Fruit fly (Drosophila melanogaster) whole organism, prepupa: Measurements from ENCODE around the gene CG34135.

ENCODE experiments used
- CG10631 ChIP-seq: fragments of 200-800 bp; sonication (Bioruptor generic); optimal IDR thresholded peaks from 2 replicates; lab custom pipeline; 2016; ENCODE audit warnings: missing biosample characterization, missing genetic modification characterization
- CG10669 ChIP-seq: fragments of 200-800 bp; sonication (Bioruptor generic); optimal IDR thresholded peaks from 3 replicates; lab custom pipeline; 2018; ENCODE audit warnings: missing biosample characterization, mild to moderate bottlenecking, missing genetic modification characterization, moderate library complexity
- CG11294 ChIP-seq: fragments of 200-800 bp; sonication (Bioruptor generic); IDR thresholded peaks from 2 replicates; pipeline ENCODE4 v1.3.6; 2022; ENCODE audit warnings: missing biosample characterization, missing genetic modification characterization
- CG11902 ChIP-seq: fragments of 200-800 bp; sonication (Bioruptor generic); optimal IDR thresholded peaks from 3 replicates; lab custom pipeline; 2016; ENCODE audit warnings: missing biosample characterization, missing genetic modification characterization
- CG15336 ChIP-seq: fragments of 200-800 bp; sonication (Bioruptor generic); IDR thresholded peaks from 2 replicates; pipeline ENCODE4 v1.3.6; 2022; ENCODE audit warnings: missing biosample characterization, missing genetic modification characterization
- CG16779 ChIP-seq: fragments of 200-800 bp; sonication (Bioruptor generic); optimal IDR thresholded peaks from 3 replicates; lab custom pipeline; 2017; ENCODE audit warnings: missing biosample characterization, mild to moderate bottlenecking, missing genetic modification characterization
- CG3032 ChIP-seq: fragments of 200-800 bp; optimal IDR thresholded peaks from 2 replicates; lab custom pipeline; 2019; ENCODE audit warnings: missing biosample characterization, mild to moderate bottlenecking, missing genetic modification characterization, moderate library complexity
- CG31627 ChIP-seq: fragments of 200-800 bp; sonication (Bioruptor generic); optimal IDR thresholded peaks from 3 replicates; lab custom pipeline; 2016; ENCODE audit warnings: missing biosample characterization, missing genetic modification characterization
- CG32006 ChIP-seq: fragments of 200-800 bp; sonication (Bioruptor generic); optimal IDR thresholded peaks from 3 replicates; lab custom pipeline; 2017; ENCODE audit warnings: missing biosample characterization, mild to moderate bottlenecking, missing genetic modification characterization
- CG34406 ChIP-seq: fragments of 200-800 bp; sonication (Bioruptor generic); optimal IDR thresholded peaks from 3 replicates; lab custom pipeline; 2016; ENCODE audit warnings: missing biosample characterization, missing genetic modification characterization
- CG3919 ChIP-seq: fragments of 200-800 bp; sonication (Bioruptor generic); optimal IDR thresholded peaks from 3 replicates; lab custom pipeline; 2016; ENCODE audit warnings: missing biosample characterization, missing genetic modification characterization
- CG4318 ChIP-seq: fragments of 200-800 bp; sonication (Bioruptor generic); optimal IDR thresholded peaks from 3 replicates; lab custom pipeline; 2017; ENCODE audit warnings: missing biosample characterization, mild to moderate bottlenecking, missing genetic modification characterization
- CG6163 ChIP-seq: fragments of 200-800 bp; sonication (Bioruptor generic); IDR thresholded peaks from 3 replicates; pipeline ENCODE4 v1.3.6; 2022; ENCODE audit warnings: missing biosample characterization, missing genetic modification characterization
- CG6276 ChIP-seq: fragments of 200-800 bp; sonication (Bioruptor generic); optimal IDR thresholded peaks from 2 replicates; lab custom pipeline; 2017; ENCODE audit warnings: missing biosample characterization, mild to moderate bottlenecking, missing genetic modification characterization
- CG6792 ChIP-seq: fragments of 200-800 bp; sonication (Bioruptor generic); optimal IDR thresholded peaks from 3 replicates; lab custom pipeline; 2016; ENCODE audit warnings: missing biosample characterization, missing genetic modification characterization
- CG6808 ChIP-seq: fragments of 200-800 bp; sonication (Bioruptor generic); optimal IDR thresholded peaks from 3 replicates; lab custom pipeline; 2017; ENCODE audit warnings: missing biosample characterization, missing genetic modification characterization, mild to moderate bottlenecking, moderate library complexity, missing genetic modification reagents
- CG7368 ChIP-seq: fragments of 200-800 bp; sonication (Bioruptor generic); optimal IDR thresholded peaks from 3 replicates; lab custom pipeline; 2016; ENCODE audit warnings: missing biosample characterization, missing genetic modification characterization
- CG8632 ChIP-seq: fragments of 200-800 bp; sonication (Bioruptor generic); optimal IDR thresholded peaks from 3 replicates; lab custom pipeline; 2016; ENCODE audit warnings: missing biosample characterization, missing genetic modification characterization
- CG9139 ChIP-seq: fragments of 200-800 bp; sonication (Bioruptor generic); optimal IDR thresholded peaks from 3 replicates; lab custom pipeline; 2017; ENCODE audit warnings: missing biosample characterization, mild to moderate bottlenecking, missing genetic modification characterization
- Eip75B ChIP-seq: fragments of 200-800 bp; sonication (Bioruptor generic); optimal IDR thresholded peaks from 3 replicates; lab custom pipeline; 2016; ENCODE audit warnings: missing biosample characterization, missing genetic modification characterization
- Eip78C ChIP-seq: fragments of 200-800 bp; sonication (Bioruptor generic); peaks from one replicate; lab custom pipeline; 2016; ENCODE audit warnings: missing biosample characterization, missing genetic modification characterization
- Ets21C ChIP-seq: fragments of 200-800 bp; sonication (Bioruptor generic); optimal IDR thresholded peaks from 3 replicates; lab custom pipeline; 2016; ENCODE audit warnings: missing biosample characterization, missing genetic modification characterization
- Ets96B ChIP-seq: fragments of 200-800 bp; optimal IDR thresholded peaks from 2 replicates; lab custom pipeline; 2019; ENCODE audit warnings: missing biosample characterization, mild to moderate bottlenecking, missing genetic modification characterization, moderate library complexity
- Gug ChIP-seq: fragments of 200-800 bp; sonication (Bioruptor generic); IDR thresholded peaks from 2 replicates; pipeline ENCODE4 v1.3.6; 2022; ENCODE audit warnings: missing biosample characterization, missing genetic modification characterization
- Hr38 ChIP-seq: sonication (Bioruptor generic); optimal IDR thresholded peaks from 2 replicates; lab custom pipeline; 2016; ENCODE audit warnings: missing biosample characterization, missing genetic modification characterization
- Hr39 ChIP-seq: fragments of 200-800 bp; sonication (Bioruptor generic); optimal IDR thresholded peaks from 2 replicates; lab custom pipeline; 2016; ENCODE audit warnings: missing biosample characterization, missing genetic modification characterization
- Hr4 ChIP-seq: fragments of 200-800 bp; sonication (Bioruptor generic); optimal IDR thresholded peaks from 3 replicates; lab custom pipeline; 2016; ENCODE audit warnings: missing biosample characterization, missing genetic modification characterization
- Lpt ChIP-seq: fragments of 200-800 bp; sonication (Bioruptor generic); optimal IDR thresholded peaks from 3 replicates; lab custom pipeline; 2016; ENCODE audit warnings: missing biosample characterization, missing genetic modification characterization
- Met ChIP-seq: fragments of 200-800 bp; sonication (Bioruptor generic); optimal IDR thresholded peaks from 3 replicates; lab custom pipeline; 2016; ENCODE audit warnings: missing biosample characterization, missing genetic modification characterization
- OdsH ChIP-seq: fragments of 200-800 bp; sonication (Bioruptor generic); optimal IDR thresholded peaks from 3 replicates; lab custom pipeline; 2016; ENCODE audit warnings: missing biosample characterization, missing genetic modification characterization
- Sox102F ChIP-seq: fragments of 200-800 bp; sonication (Bioruptor generic); optimal IDR thresholded peaks from 2 replicates; lab custom pipeline; 2016; ENCODE audit warnings: missing biosample characterization, mild to moderate bottlenecking, missing genetic modification characterization
- Sox14 ChIP-seq: fragments of 200-800 bp; sonication (Bioruptor generic); optimal IDR thresholded peaks from 3 replicates; lab custom pipeline; 2016; ENCODE audit warnings: missing biosample characterization, missing genetic modification characterization
- Sox15 ChIP-seq: fragments of 200-800 bp; sonication (Bioruptor generic); optimal IDR thresholded peaks from 3 replicates; lab custom pipeline; 2016; ENCODE audit warnings: missing biosample characterization, missing genetic modification characterization
- achi ChIP-seq: fragments of 200-800 bp; sonication (Bioruptor generic); optimal IDR thresholded peaks from 3 replicates; lab custom pipeline; 2016; ENCODE audit warnings: missing biosample characterization, missing genetic modification characterization
- acj6 ChIP-seq: fragments of 200-800 bp; sonication (Bioruptor generic); optimal IDR thresholded peaks from 3 replicates; lab custom pipeline; 2016; ENCODE audit warnings: missing biosample characterization, missing genetic modification characterization
- cyc ChIP-seq: fragments of 200-800 bp; sonication (Bioruptor generic); optimal IDR thresholded peaks from 3 replicates; lab custom pipeline; 2016; ENCODE audit warnings: missing biosample characterization, missing genetic modification characterization
- dac ChIP-seq: fragments of 200-800 bp; sonication (Bioruptor generic); optimal IDR thresholded peaks from 2 replicates; lab custom pipeline; 2017; ENCODE audit warnings: missing biosample characterization, mild to moderate bottlenecking, missing genetic modification characterization
- dsx ChIP-seq: fragments of 200-800 bp; optimal IDR thresholded peaks from 3 replicates; lab custom pipeline; 2019; ENCODE audit warnings: missing biosample characterization, mild to moderate bottlenecking, missing genetic modification characterization, moderate library complexity; ENCODE audit not compliant: poor library complexity, severe bottlenecking
- eg ChIP-seq: fragments of 200-800 bp; sonication (Bioruptor generic); IDR thresholded peaks from 3 replicates; pipeline ENCODE4 v1.3.6; 2022; ENCODE audit warnings: missing biosample characterization, missing genetic modification characterization
- esn ChIP-seq: fragments of 200-800 bp; sonication (Bioruptor generic); optimal IDR thresholded peaks from 2 replicates; lab custom pipeline; 2016; ENCODE audit warnings: missing biosample characterization, mild to moderate bottlenecking, missing genetic modification characterization, moderate library complexity
- fd59A ChIP-seq: fragments of 200-800 bp; sonication (Bioruptor generic); optimal IDR thresholded peaks from 2 replicates; lab custom pipeline; 2017; ENCODE audit warnings: missing biosample characterization, mild to moderate bottlenecking, missing genetic modification characterization, missing genetic modification reagents
- fd85E ChIP-seq: fragments of 200-800 bp; sonication (Bioruptor generic); optimal IDR thresholded peaks from 3 replicates; lab custom pipeline; 2016; ENCODE audit warnings: missing biosample characterization, missing genetic modification characterization
- salr ChIP-seq, 2 experiments: fragments of 200-800 bp; sonication (Bioruptor generic); optimal IDR thresholded peaks; 3 replicates each; lab custom pipeline; 2016 to 2018; ENCODE audit warnings: missing biosample characterization in 2 of 2, missing genetic modification characterization in 2 of 2, mild to moderate bottlenecking in 1 of 2
- spab ChIP-seq: fragments of 200-800 bp; sonication (Bioruptor generic); optimal IDR thresholded peaks from 2 replicates; lab custom pipeline; 2017; ENCODE audit warnings: missing biosample characterization, mild to moderate bottlenecking, missing genetic modification characterization, missing genetic modification reagents
- ss ChIP-seq, 2 experiments: fragments of 200-800 bp; sonication (Bioruptor generic); optimal IDR thresholded peaks; 2 replicates in 1 of 2; 3 replicates in 1 of 2; lab custom pipeline; 2017 to 2018; ENCODE audit warnings: mild to moderate bottlenecking in 2 of 2, missing biosample characterization in 2 of 2, missing genetic modification characterization in 2 of 2, moderate library complexity in 1 of 2
- svp ChIP-seq: fragments of 200-800 bp; sonication (Bioruptor generic); peaks from one replicate; lab custom pipeline; 2016; ENCODE audit warnings: missing biosample characterization, missing genetic modification characterization
- topi ChIP-seq: fragments of 200-800 bp; sonication (Bioruptor generic); optimal IDR thresholded peaks from 3 replicates; lab custom pipeline; 2016; ENCODE audit warnings: missing biosample characterization, missing genetic modification characterization
- vri ChIP-seq: fragments of 200-800 bp; sonication (Bioruptor generic); optimal IDR thresholded peaks from 3 replicates; lab custom pipeline; 2016; ENCODE audit warnings: missing biosample characterization, mild to moderate bottlenecking, missing genetic modification characterization

CG34135 gene

dm6 chr3R:8746354-8746753, 21.6 kb downstream of the CG34135 start (continued):
- TF ChIP-seq spab (peak; percentile 69), CG16779 (tag; lab: Kevin White, UChicago) (peak; percentile 24), CG4318 (GFP tag; lab: Kevin White, UChicago) (peak; percentile 58), fd85E (GFP tag; lab: Kevin White, UChicago) (peak; percentile 51), achi (peak; percentile 84), CG15336 (GFP tag; lab: Robert Waterston, UW) (peak; percentile 88), Gug (GFP tag; lab: Robert Waterston, UW) (peak; percentile 62), fd59A (GFP tag; lab: Kevin White, UChicago) (peak; percentile 53), ss (GFP tag; optimal IDR thresholded peaks at IDR 0.05; lab: Kevin White, UChicago) (peak; percentile 40 to 82), dac (GFP tag; lab: Kevin White, UChicago) (peak; percentile 61), salr (GFP tag; optimal IDR thresholded peaks at IDR 0.05; lab: Kevin White, UChicago) (peak; percentile 36 to 73), Sox15 (GFP tag; lab: Kevin White, UChicago) (peak; percentile 68), CG7368 (GFP tag; lab: Kevin White, UChicago) (peak; percentile 69), Eip75B (GFP tag; lab: Kevin White, UChicago) (peak; percentile 82)

- TF ChIP-seq CG6163 (GFP tag; lab: Robert Waterston, UW) (peak; percentile 70), CG3032 (tag; lab: Kevin White, UChicago) (no peak), achi (peak; percentile 40), ss (GFP tag; optimal IDR thresholded peaks at IDR 0.05; lab: Kevin White, UChicago) (no peak), spab (peak; percentile 2), Hr38 (GFP tag; lab: Kevin White, UChicago) (no peak), fd85E (GFP tag; lab: Kevin White, UChicago) (no peak), Eip78C (GFP tag; lab: Kevin White, UChicago) (peak; percentile 30), dsx (no peak), CG6792 (GFP tag; lab: Kevin White, UChicago) (peak; percentile 59), CG11902 (GFP tag; lab: Kevin White, UChicago) (peak; percentile 31), CG32006 (GFP tag; lab: Kevin White, UChicago) (peak; percentile 48), CG11294 (GFP tag; lab: Robert Waterston, UW) (peak; percentile 38; the same call in 1 of the 2 replicates), Sox14 (peak; percentile 73), CG6808 (GFP tag; lab: Kevin White, UChicago) (no peak), vri (GFP tag; lab: Kevin White, UChicago) (peak; percentile 54), Ets21C (peak; percentile 35), CG9139 (no peak), Sox15 (GFP tag; lab: Kevin White, UChicago) (peak; percentile 23), CG10631 (GFP tag; lab: Kevin White, UChicago) (peak; percentile 37), CG4318 (GFP tag; lab: Kevin White, UChicago) (no peak), CG15336 (GFP tag; lab: Robert Waterston, UW) (peak; percentile 63), CG31627 (GFP tag; lab: Kevin White, UChicago) (peak; percentile 60), Hr39 (GFP tag; lab: Kevin White, UChicago) (peak; percentile 71), CG16779 (tag; lab: Kevin White, UChicago) (no peak), Lpt (GFP tag; lab: Kevin White, UChicago) (no peak), CG10669 (GFP tag; lab: Kevin White, UChicago) (peak; percentile 1), cyc (GFP tag; lab: Kevin White, UChicago) (peak; percentile 47), fd59A (GFP tag; lab: Kevin White, UChicago) (no peak), esn (GFP tag; lab: Kevin White, UChicago) (peak; percentile 62), Hr4 (GFP tag; lab: Kevin White, UChicago) (peak; percentile 50), acj6 (GFP tag; lab: Kevin White, UChicago) (peak; percentile 17), Ets96B (tag; lab: Kevin White, UChicago) (peak; percentile 20), Met (GFP tag; lab: Kevin White, UChicago) (peak; percentile 69), CG8632 (peak; percentile 41), OdsH (peak; percentile 38), CG3919 (peak; percentile 54), eg (GFP tag; lab: Robert Waterston, UW) (peak; percentile 72; the same call in 2 of the 3 replicates), CG7368 (GFP tag; lab: Kevin White, UChicago) (no peak), CG34406 (GFP tag; lab: Kevin White, UChicago) (peak; percentile 41), CG6276 (peak; percentile 4), Sox102F (GFP tag; lab: Kevin White, UChicago) (peak; percentile 64), svp (GFP tag; lab: Kevin White, UChicago) (peak; percentile 84), topi (peak; percentile 40)
These were observed 23.8 kb downstream of the CG34135 start for dm6 chr3R:8744198-8744597.
